Fruit fly (Drosophila melanogaster): Measurements from ENCODE around the gene Raf.

Gene Raf

DNA sequence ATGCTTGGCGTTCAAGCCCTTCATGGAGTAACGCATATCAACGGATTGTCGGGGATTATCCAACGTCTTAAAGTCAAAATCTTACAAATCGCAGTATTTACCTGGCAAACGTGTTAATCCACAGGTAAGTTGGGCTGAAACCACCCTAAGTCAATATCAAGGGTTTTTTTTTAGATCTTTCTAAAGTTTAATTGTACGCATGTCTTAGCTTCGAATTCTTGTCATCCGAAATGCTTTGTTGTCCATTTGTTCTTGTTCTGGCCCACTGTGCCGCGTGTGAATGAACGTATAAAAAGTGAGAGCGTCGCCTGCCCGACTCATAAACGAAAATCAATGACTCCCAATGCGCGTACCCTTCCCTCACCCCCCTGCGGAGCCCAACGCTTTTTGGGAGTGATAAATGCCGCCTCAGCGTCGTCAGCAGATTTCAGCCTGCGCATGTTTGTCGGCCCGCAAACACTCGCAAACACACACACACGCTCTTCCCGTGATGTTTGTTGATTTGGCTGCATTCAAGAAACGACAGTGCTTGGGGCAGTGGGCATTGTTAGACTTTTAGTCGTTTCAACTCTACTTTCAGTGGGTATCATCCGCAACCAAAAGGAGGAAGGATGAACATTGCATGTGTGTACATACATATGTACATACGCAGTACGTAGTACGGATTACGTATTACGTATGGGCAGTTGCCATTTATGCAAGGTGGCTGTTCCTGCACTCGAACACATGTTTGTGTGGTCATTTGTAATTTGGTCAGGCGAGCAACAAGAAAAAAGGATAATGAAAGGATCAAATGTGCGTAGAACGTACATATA lies 1.2 kb downstream of the Raf start (continued):
- TF ChIP-seq gcm (GFP tag; optimal IDR thresholded peaks at IDR 0.05) (peak; percentile 89), eve (GFP tag; optimal IDR thresholded peaks at IDR 0.05) (peak; percentile 33 to 99), chif (GFP tag; optimal IDR thresholded peaks at IDR 0.05) (peak; percentile 93 to 96), Aef1 (GFP tag; IDR thresholded peaks at IDR 0.05) (peak; percentile 67), Lim3 (GFP tag; IDR thresholded peaks at IDR 0.05) (no peak), croc (GFP tag; conservative IDR thresholded peaks at IDR 0.05) (peak; percentile 84), CG9437 (GFP tag; optimal IDR thresholded peaks at IDR 0.05) (peak; percentile 84), ham (GFP tag; IDR thresholded peaks at IDR 0.05) (0 out of 2 replicates have a peak, but pooled peaks have one; percentile 21), HLH4C (GFP tag; IDR thresholded peaks at IDR 0.05; ENCODE audit: partially characterized antibody) (no peak), Nf-YC (tag; optimal IDR thresholded peaks at IDR 0.05) (peak; percentile 84), nau (GFP tag; optimal IDR thresholded peaks at IDR 0.05) (peak; percentile 81), D19A (tag; optimal IDR thresholded peaks at IDR 0.05) (peak; percentile 91), CG18476 (GFP tag; optimal IDR thresholded peaks at IDR 0.05) (peak; percentile 90), CG1792 (GFP tag; optimal IDR thresholded peaks at IDR 0.05) (peak; percentile 92), NFAT (GFP tag; IDR thresholded peaks at IDR 0.05) (peak; percentile 55; the same call in 1 of the 2 replicates), CG13775 (GFP tag; optimal IDR thresholded peaks at IDR 0.05) (peak; percentile 94), CG4730 (GFP tag; IDR thresholded peaks at IDR 0.05) (no peak; the same call in none of the 2 replicates), grn (GFP tag; optimal IDR thresholded peaks at IDR 0.05) (peak; percentile 64), psq (GFP tag; optimal IDR thresholded peaks at IDR 0.05) (peak; percentile 51), jumu (GFP tag; optimal IDR thresholded peaks at IDR 0.05) (peak; percentile 96), C15 (GFP tag; IDR thresholded peaks at IDR 0.05) (peak; percentile 54; the same call in 1 of the 3 replicates), dmrt99B (tag; optimal IDR thresholded peaks at IDR 0.05) (peak; percentile 96), CG10321 (GFP tag; IDR thresholded peaks at IDR 0.05) (peak; percentile 31; the same call in 1 of the 2 replicates), CG1602 (GFP tag; optimal IDR thresholded peaks at IDR 0.05) (peak; percentile 91), Jarid2 (GFP tag; optimal IDR thresholded peaks at IDR 0.05) (peak; percentile 78), sens-2 (GFP tag; IDR thresholded peaks at IDR 0.05) (peak; percentile 55; the same call in 1 of the 2 replicates), Fer3 (tag; optimal IDR thresholded peaks at IDR 0.05) (peak; percentile 81), twi (tag; optimal IDR thresholded peaks at IDR 0.05) (peak; percentile 88), CG32532 (GFP tag; IDR thresholded peaks at IDR 0.05) (peak; percentile 77), CG34376 (GFP tag; optimal IDR thresholded peaks at IDR 0.05) (peak; percentile 87), CG1832 (GFP tag; optimal IDR thresholded peaks at IDR 0.05) (no peak), CG2120 (GFP tag; optimal IDR thresholded peaks at IDR 0.05) (peak; percentile 94), pita (GFP tag; optimal IDR thresholded peaks at IDR 0.05) (no peak), CG6854 (GFP tag; optimal IDR thresholded peaks at IDR 0.05) (peak; percentile 91), odd (GFP tag; optimal IDR thresholded peaks at IDR 0.05) (peak; percentile 94), sr (GFP tag; IDR thresholded peaks at IDR 0.05) (no peak), knrl (GFP tag; IDR thresholded peaks at IDR 0.05; ENCODE audit: partially characterized antibody) (no peak), Dbx (GFP tag; IDR thresholded peaks at IDR 0.05) (no peak; the same call in 1 of the 3 replicates), trem (tag; optimal IDR thresholded peaks at IDR 0.05) (peak; percentile 79), her (GFP tag; optimal IDR thresholded peaks at IDR 0.05) (peak; percentile 93), br (optimal IDR thresholded peaks at IDR 0.05) (no peak), ap (GFP tag; IDR thresholded peaks at IDR 0.05) (peak; percentile 37; the same call in 1 of the 2 replicates), E2f1 (GFP tag; IDR thresholded peaks at IDR 0.05) (peak; percentile 64; the same call in 1 of the 2 replicates), Awh (GFP tag; IDR thresholded peaks at IDR 0.05) (peak; percentile 61; the same call in 1 of the 2 replicates), CG31224 (GFP tag; IDR thresholded peaks at IDR 0.05) (peak; percentile 57), CG32767 (GFP tag; IDR thresholded peaks at IDR 0.05) (peak; percentile 71), CG17361 (GFP tag; IDR thresholded peaks at IDR 0.05) (peak; percentile 99), CG11456 (GFP tag; IDR thresholded peaks at IDR 0.05) (peak; percentile 63; the same call in 2 of the 3 replicates), CG15514 (GFP tag; optimal IDR thresholded peaks at IDR 0.05) (peak; percentile 74)
